Fruit fly (Drosophila melanogaster) whole organism, embryonic: ENCODE measurements around the gene ND-30.

Experiments used
- Adf1 ChIP-seq: fragments of 200-800 bp; sonication (Bioruptor generic); IDR thresholded peaks from 2 replicates; pipeline ENCODE4 v1.3.6; 2022; ENCODE audit warnings: missing biosample characterization, missing genetic modification characterization
- Aef1 ChIP-seq: fragments of 200-800 bp; sonication (Bioruptor generic); IDR thresholded peaks from 3 replicates; pipeline ENCODE4 v1.3.6; 2022; ENCODE audit warnings: missing biosample characterization, missing genetic modification characterization
- Atf-2 ChIP-seq: fragments of 200-800 bp; sonication (Bioruptor generic); optimal IDR thresholded peaks from 2 replicates; lab custom pipeline; 2016; ENCODE audit warnings: missing biosample characterization, missing genetic modification characterization
- CG10462 ChIP-seq: fragments of 200-800 bp; sonication (Bioruptor generic); optimal IDR thresholded peaks from 2 replicates; lab custom pipeline; 2016; ENCODE audit warnings: missing biosample characterization, missing genetic modification characterization
- CG11456 ChIP-seq: fragments of 200-800 bp; sonication (Bioruptor generic); IDR thresholded peaks from 3 replicates; pipeline ENCODE4 v1.3.6; 2022; ENCODE audit warnings: missing biosample characterization, missing genetic modification characterization
- CG13624 ChIP-seq: fragments of 200-800 bp; sonication (Bioruptor generic); optimal IDR thresholded peaks from 2 replicates; lab custom pipeline; 2016; ENCODE audit warnings: missing biosample characterization, missing genetic modification characterization
- CG15011 ChIP-seq: fragments of 200-800 bp; sonication (Bioruptor generic); optimal IDR thresholded peaks from 3 replicates; lab custom pipeline; 2018; ENCODE audit warnings: missing biosample characterization, mild to moderate bottlenecking, missing genetic modification characterization
- CG1792 ChIP-seq: fragments of 200-800 bp; sonication (Bioruptor generic); optimal IDR thresholded peaks from 2 replicates; lab custom pipeline; 2016; ENCODE audit warnings: missing biosample characterization, missing genetic modification characterization
- CG3065 ChIP-seq: fragments of 200-800 bp; sonication (Bioruptor generic); optimal IDR thresholded peaks from 2 replicates; lab custom pipeline; 2016; ENCODE audit warnings: missing biosample characterization, missing genetic modification characterization
- CG43689 ChIP-seq: fragments of 200-800 bp; sonication (Bioruptor generic); IDR thresholded peaks from 2 replicates; pipeline ENCODE4 v1.3.6; 2022; ENCODE audit warnings: missing biosample characterization, missing genetic modification characterization
- CG4617 ChIP-seq: fragments of 200-800 bp; sonication (Bioruptor generic); optimal IDR thresholded peaks from 3 replicates; lab custom pipeline; 2016; ENCODE audit warnings: missing biosample characterization, missing genetic modification characterization, borderline replicate concordance
- CG4820 ChIP-seq: fragments of 200-800 bp; sonication (Bioruptor generic); optimal IDR thresholded peaks from 3 replicates; lab custom pipeline; 2016; ENCODE audit warnings: missing biosample characterization, missing genetic modification characterization
- CG4854 ChIP-seq: fragments of 200-800 bp; sonication (Bioruptor generic); optimal IDR thresholded peaks from 2 replicates; lab custom pipeline; 2016; ENCODE audit warnings: missing biosample characterization, missing genetic modification characterization, inconsistent platforms
- CG6272 ChIP-seq: fragments of 200-800 bp; sonication (Bioruptor generic); IDR thresholded peaks from 2 replicates; pipeline ENCODE4 v1.3.6; 2022; ENCODE audit warnings: missing biosample characterization, missing genetic modification characterization
- CG9609 ChIP-seq: fragments of 200-800 bp; sonication (Bioruptor generic); optimal IDR thresholded peaks from 3 replicates; lab custom pipeline; 2016; ENCODE audit warnings: missing biosample characterization, missing genetic modification characterization
- Dll ChIP-seq: fragments of 200-800 bp; sonication (Bioruptor generic); IDR thresholded peaks from 4 replicates; pipeline ENCODE4 v1.3.6; 2022; ENCODE audit warnings: missing biosample characterization, missing genetic modification characterization; ENCODE audit not compliant: partially characterized antibody
- HLHmδ ChIP-seq: fragments of 200-800 bp; sonication (Bioruptor generic); optimal IDR thresholded peaks from 2 replicates; lab custom pipeline; 2018; ENCODE audit warnings: missing biosample characterization, mild to moderate bottlenecking, missing genetic modification characterization, moderate library complexity
- Hey ChIP-seq: fragments of 200-800 bp; sonication (Bioruptor generic); optimal IDR thresholded peaks from 3 replicates; lab custom pipeline; 2018; ENCODE audit warnings: missing biosample characterization, mild to moderate bottlenecking, missing genetic modification characterization
- HmgZ ChIP-seq: fragments of 200-800 bp; sonication (Bioruptor generic); optimal IDR thresholded peaks from 2 replicates; lab custom pipeline; 2018; ENCODE audit warnings: missing biosample characterization, mild to moderate bottlenecking, missing genetic modification characterization
- Kr ChIP-seq: fragments of 200-800 bp; sonication (Bioruptor generic); optimal IDR thresholded peaks from 2 replicates; lab custom pipeline; 2017; ENCODE audit warnings: missing biosample characterization, mild to moderate bottlenecking, missing genetic modification characterization
- MTF-1 ChIP-seq: fragments of 200-800 bp; sonication (Bioruptor generic); optimal IDR thresholded peaks from 2 replicates; lab custom pipeline; 2018; ENCODE audit warnings: missing biosample characterization, mild to moderate bottlenecking, missing genetic modification characterization, borderline replicate concordance
- Med ChIP-seq: fragments of 200-800 bp; sonication (Bioruptor generic); peaks from one replicate; lab custom pipeline; 2016; ENCODE audit warnings: missing biosample characterization, missing genetic modification characterization, mild to moderate bottlenecking, inconsistent platforms, moderate library complexity
- Opbp ChIP-seq: fragments of 200-800 bp; sonication (Bioruptor generic); IDR thresholded peaks from 3 replicates; pipeline ENCODE4 v1.3.6; 2022; ENCODE audit warnings: missing biosample characterization, missing genetic modification characterization; ENCODE audit not compliant: partially characterized antibody
- Optix ChIP-seq: fragments of 200-800 bp; sonication (Bioruptor generic); IDR thresholded peaks from 3 replicates; pipeline ENCODE4 v1.3.6; 2022; ENCODE audit warnings: missing biosample characterization, missing genetic modification characterization
- Ptx1 ChIP-seq: fragments of 200-800 bp; sonication (Bioruptor generic); IDR thresholded peaks from 2 replicates; pipeline ENCODE4 v1.3.6; 2022; ENCODE audit warnings: missing biosample characterization, missing genetic modification characterization
- Sox102F ChIP-seq: fragments of 200-800 bp; sonication (Bioruptor generic); optimal IDR thresholded peaks from 2 replicates; lab custom pipeline; 2018; ENCODE audit warnings: missing biosample characterization, mild to moderate bottlenecking, missing genetic modification characterization, moderate library complexity
- Sry-δ ChIP-seq: fragments of 200-800 bp; sonication (Bioruptor generic); optimal IDR thresholded peaks from 2 replicates; lab custom pipeline; 2016; ENCODE audit warnings: missing biosample characterization, missing genetic modification characterization
- Ssrp ChIP-seq: fragments of 200-800 bp; sonication (Bioruptor generic); optimal IDR thresholded peaks from 2 replicates; lab custom pipeline; 2018; ENCODE audit warnings: missing biosample characterization, mild to moderate bottlenecking, missing genetic modification characterization, moderate library complexity
- bbx ChIP-seq: fragments of 200-800 bp; sonication (Bioruptor generic); IDR thresholded peaks from 2 replicates; pipeline ENCODE4 v1.3.6; 2022; ENCODE audit warnings: missing biosample characterization, missing genetic modification characterization; ENCODE audit not compliant: partially characterized antibody
- bsh ChIP-seq, 2 experiments: fragments of 200-800 bp; sonication (Bioruptor generic); optimal IDR thresholded peaks; 2 replicates each; lab custom pipeline; 2017 to 2018; ENCODE audit warnings: mild to moderate bottlenecking in 2 of 2, missing biosample characterization in 2 of 2, missing genetic modification characterization in 2 of 2, moderate library complexity in 1 of 2
- dimm ChIP-seq: fragments of 200-800 bp; sonication (Bioruptor generic); IDR thresholded peaks from 2 replicates; pipeline ENCODE4 v1.3.6; 2022; ENCODE audit warnings: missing biosample characterization, missing genetic modification characterization
- en ChIP-seq: fragments of 200-800 bp; sonication (Bioruptor generic); optimal IDR thresholded peaks from 2 replicates; lab custom pipeline; 2016; ENCODE audit warnings: missing biosample characterization, missing genetic modification characterization
- gce ChIP-seq: fragments of 200-800 bp; sonication (Bioruptor generic); IDR thresholded peaks from 3 replicates; pipeline ENCODE4 v1.3.6; 2022; ENCODE audit warnings: missing biosample characterization, missing genetic modification characterization
- gfzf ChIP-seq: fragments of 200-800 bp; sonication (Bioruptor generic); optimal IDR thresholded peaks from 2 replicates; lab custom pipeline; 2016; ENCODE audit warnings: missing biosample characterization, mild to moderate bottlenecking, missing genetic modification characterization, moderate library complexity
- kay ChIP-seq: fragments of 200-800 bp; sonication (Bioruptor generic); optimal IDR thresholded peaks from 2 replicates; lab custom pipeline; 2016; ENCODE audit warnings: missing biosample characterization, missing genetic modification characterization
- knrl ChIP-seq: fragments of 200-800 bp; sonication (Bioruptor generic); IDR thresholded peaks from 3 replicates; pipeline ENCODE4 v1.3.6; 2022; ENCODE audit warnings: missing biosample characterization, missing genetic modification characterization; ENCODE audit not compliant: partially characterized antibody
- lbe ChIP-seq: fragments of 200-800 bp; sonication (Bioruptor generic); optimal IDR thresholded peaks from 2 replicates; lab custom pipeline; 2016; ENCODE audit warnings: missing biosample characterization, mild to moderate bottlenecking, missing genetic modification characterization
- lilli ChIP-seq: fragments of 200-800 bp; sonication (Bioruptor generic); optimal IDR thresholded peaks from 3 replicates; lab custom pipeline; 2016; ENCODE audit warnings: missing biosample characterization, missing genetic modification characterization
- lola ChIP-seq, 3 experiments: fragments of >200 bp in 2 of 3; fragments of 200-800 bp in 1 of 3; sonication (Bioruptor generic) in 1 of 3; optimal IDR thresholded peaks; 2 replicates each; lab custom pipeline; 2017 to 2019; ENCODE audit warnings: missing biosample characterization in 3 of 3, missing genetic modification characterization in 3 of 3, mild to moderate bottlenecking in 1 of 3, moderate library complexity in 1 of 3
- lov ChIP-seq, 2 experiments: fragments of 200-800 bp in 1 of 2; fragments of >200 bp in 1 of 2; sonication (Bioruptor generic) in 1 of 2; IDR thresholded peaks in 1 of 2; optimal IDR thresholded peaks in 1 of 2; 2 replicates in 1 of 2; 3 replicates in 1 of 2; pipeline versions ENCODE4 v1.3.6 to Lab custom; 2017 to 2022; ENCODE audit warnings: missing biosample characterization in 1 of 2, missing genetic modification characterization in 1 of 2
- phol ChIP-seq: fragments of 200-800 bp; sonication (Bioruptor generic); optimal IDR thresholded peaks from 3 replicates; lab custom pipeline; 2018; ENCODE audit warnings: missing biosample characterization, mild to moderate bottlenecking, missing genetic modification characterization, moderate library complexity
- pros ChIP-seq: fragments of 200-800 bp; sonication (Bioruptor generic); optimal IDR thresholded peaks from 3 replicates; lab custom pipeline; 2019; ENCODE audit warnings: missing biosample characterization, mild to moderate bottlenecking, missing genetic modification characterization, moderate library complexity
- sens ChIP-seq: fragments of 200-800 bp; sonication (Bioruptor generic); peaks from one replicate; lab custom pipeline; 2016; ENCODE audit warnings: missing biosample characterization, missing genetic modification characterization
- slou ChIP-seq: fragments of 200-800 bp; sonication (Bioruptor generic); optimal IDR thresholded peaks from 3 replicates; lab custom pipeline; 2016; ENCODE audit warnings: missing biosample characterization, missing genetic modification characterization
- slp2 ChIP-seq: fragments of 200-800 bp; sonication (Bioruptor generic); optimal IDR thresholded peaks from 2 replicates; lab custom pipeline; 2016; ENCODE audit warnings: missing biosample characterization, missing genetic modification characterization
- trem ChIP-seq: fragments of 200-800 bp; optimal IDR thresholded peaks from 3 replicates; lab custom pipeline; 2019; ENCODE audit warnings: missing biosample characterization, mild to moderate bottlenecking, missing genetic modification characterization, moderate library complexity
- trh ChIP-seq: fragments of 200-800 bp; sonication (Bioruptor generic); optimal IDR thresholded peaks from 2 replicates; lab custom pipeline; 2016; ENCODE audit warnings: missing biosample characterization, missing genetic modification characterization
- ttk ChIP-seq: fragments of 200-800 bp; sonication (Bioruptor generic); IDR thresholded peaks from 2 replicates; pipeline ENCODE4 v2.1.2; 2022; ENCODE audit warnings: missing biosample characterization, missing genetic modification characterization
- wor ChIP-seq: fragments of 200-800 bp; sonication (Bioruptor generic); IDR thresholded peaks from 2 replicates; pipeline ENCODE4 v1.3.6; 2022; ENCODE audit warnings: missing biosample characterization, missing genetic modification characterization
- zen2 ChIP-seq: fragments of 200-800 bp; sonication (Bioruptor generic); IDR thresholded peaks from 3 replicates; pipeline ENCODE4 v1.3.6; 2022; ENCODE audit warnings: missing biosample characterization, missing genetic modification characterization; ENCODE audit not compliant: partially characterized antibody

The ND-30 gene

dm6 chr3L:3192912-3193311 is 33.5 kb upstream of the ND-30 start, which contains the start of gene Hsp83 (continued):
- TF ChIP-seq CG43689 (GFP tag; lab: Robert Waterston, UW) = peak; percentile 80
- TF ChIP-seq trh (GFP tag; lab: Kevin White, UChicago) = peak; percentile 75
- peak; percentile 84 for TF ChIP-seq Atf-2
- TF ChIP-seq CG4820 (GFP tag; lab: Kevin White, UChicago) = peak; percentile 76
- peak; percentile 87 for TF ChIP-seq CG1792 (GFP tag; lab: Kevin White, UChicago)
- TF ChIP-seq dimm = peak; percentile 75
- TF ChIP-seq lilli (GFP tag; lab: Kevin White, UChicago) = peak; percentile 88
- TF ChIP-seq MTF-1 (GFP tag; lab: Kevin White, UChicago) = peak; percentile 99
- peak in 1 of 3 experiments; percentile 59 for TF ChIP-seq lola (GFP tag; optimal IDR thresholded peaks at IDR 0.05; lab: Kevin White, UChicago)
- TF ChIP-seq sens = peak; percentile 97
- TF ChIP-seq HmgZ (tag; lab: Kevin White, UChicago) = peak; percentile 97
- peak; percentile 95 for TF ChIP-seq lbe
- TF ChIP-seq zen2 (GFP tag; lab: Robert Waterston, UW) = no peak; the same call in 2 of the 3 replicates
- peak; percentile 65 for TF ChIP-seq Aef1 (GFP tag; lab: Robert Waterston, UW)
- peak; percentile 95 for TF ChIP-seq CG4854 (GFP tag; lab: Kevin White, UChicago)
- peak; percentile 62 for TF ChIP-seq bbx (GFP tag; lab: Robert Waterston, UW)
- peak; percentile 77 for TF ChIP-seq Adf1
- TF ChIP-seq CG4617 (GFP tag; lab: Kevin White, UChicago) = peak; percentile 58
- TF ChIP-seq CG10462 (GFP tag; lab: Kevin White, UChicago) = peak; percentile 80
- peak; percentile 81 for TF ChIP-seq slou (GFP tag; lab: Kevin White, UChicago)
- TF ChIP-seq en (GFP tag; lab: Kevin White, UChicago) = peak; percentile 91
- peak; percentile 82 for TF ChIP-seq phol (tag; lab: Kevin White, UChicago)
- peak; percentile 94 for TF ChIP-seq CG3065
- peak; percentile 73 for TF ChIP-seq Ptx1 (GFP tag; lab: Robert Waterston, UW)
- peak; percentile 90 to 91 for TF ChIP-seq bsh (GFP tag; optimal IDR thresholded peaks at IDR 0.05; lab: Kevin White, UChicago)
- peak; percentile 63 for TF ChIP-seq kay (GFP tag; lab: Kevin White, UChicago)
- peak; percentile 98 for TF ChIP-seq gce
- peak; percentile 94 for TF ChIP-seq Kr (GFP tag; lab: Kevin White, UChicago)
- TF ChIP-seq Sry-δ = no peak
- TF ChIP-seq Dll (GFP tag; lab: Robert Waterston, UW) = no peak
- TF ChIP-seq wor (GFP tag; lab: Robert Waterston, UW) = peak; percentile 41; the same call in 1 of the 2 replicates
- TF ChIP-seq CG6272 (GFP tag; lab: Robert Waterston, UW) = peak; percentile 56
- peak; percentile 89 for TF ChIP-seq ttk (GFP tag; lab: Robert Waterston, UW)
- peak; percentile 57; the same call in 2 of the 3 replicates for TF ChIP-seq Opbp (GFP tag; lab: Robert Waterston, UW)
- TF ChIP-seq Ssrp = peak; percentile 58
- TF ChIP-seq pros (GFP tag; lab: Kevin White, UChicago) = peak; percentile 82
- TF ChIP-seq CG13624 (GFP tag; lab: Kevin White, UChicago) = peak; percentile 94
- TF ChIP-seq CG15011 (GFP tag; lab: Kevin White, UChicago) = peak; percentile 95
- peak; percentile 100 for TF ChIP-seq Med (GFP tag; lab: Kevin White, UChicago)
- TF ChIP-seq Hey (tag; lab: Kevin White, UChicago) = peak; percentile 96
- TF ChIP-seq trem = peak; percentile 83
- peak; percentile 91 for TF ChIP-seq Optix (GFP tag; lab: Robert Waterston, UW)
- peak; percentile 100 for TF ChIP-seq HLHmδ
- peak; percentile 88 for TF ChIP-seq CG9609 (GFP tag; lab: Kevin White, UChicago)
- TF ChIP-seq slp2 (GFP tag; lab: Kevin White, UChicago) = peak; percentile 91
- no peak for TF ChIP-seq lov (optimal IDR thresholded peaks at IDR 0.05; lab: Kevin White, UChicago)
- peak; percentile 98 for TF ChIP-seq lov (GFP tag; IDR thresholded peaks at IDR 0.05; lab: Robert Waterston, UW)
- TF ChIP-seq Sox102F (GFP tag; lab: Kevin White, UChicago) = no peak
- TF ChIP-seq CG11456 (GFP tag; lab: Robert Waterston, UW) = peak; percentile 96
- peak; percentile 23 for TF ChIP-seq gfzf (GFP tag; lab: Kevin White, UChicago)
- no peak for TF ChIP-seq knrl (GFP tag; lab: Robert Waterston, UW)
